Fruit fly (Drosophila melanogaster): Measurements from ENCODE around the gene CG32547.
A peak's percentile ranks its signal among the peaks of the same experiment; 100 is the strongest.

CG32547 gene

DNA sequence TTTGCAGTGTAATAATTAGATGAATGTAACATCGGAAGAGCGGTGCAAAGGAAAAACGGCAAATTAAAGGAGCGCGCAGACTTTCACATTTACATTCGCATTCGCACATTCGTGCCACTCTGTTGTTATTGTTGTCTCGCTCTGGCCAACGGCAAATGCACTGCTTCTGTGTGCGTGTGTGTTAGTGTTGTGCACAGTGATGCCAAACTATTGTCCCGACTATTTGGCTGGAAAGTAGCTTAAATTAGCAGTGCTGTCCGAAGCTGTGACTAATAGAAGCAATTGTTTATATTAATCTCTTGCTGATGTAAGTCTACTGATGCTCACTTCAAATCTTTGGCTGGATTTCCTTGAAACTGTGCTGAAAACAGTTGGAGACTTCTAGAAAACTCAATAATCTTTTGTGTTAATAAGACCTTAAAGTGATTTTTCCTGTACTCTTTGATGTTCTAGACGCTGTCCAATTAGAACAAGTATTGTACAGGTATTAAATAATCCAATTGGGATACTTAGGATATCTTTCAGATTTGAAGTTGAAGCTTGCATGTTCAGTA is 36.8 kb upstream of the CG32547 start (continued):
- TF ChIP-seq CG9817 (tag; optimal IDR thresholded peaks at IDR 0.05) (peak; percentile 15), sna (GFP tag; IDR thresholded peaks at IDR 0.05; ENCODE audit: partially characterized antibody) (no peak), yki (optimal IDR thresholded peaks at IDR 0.05) (no peak), dm (GFP tag; optimal IDR thresholded peaks at IDR 0.05) (no peak), shn (GFP tag; optimal IDR thresholded peaks at IDR 0.05) (peak; percentile 12), Hmx (GFP tag; optimal IDR thresholded peaks at IDR 0.05) (no peak), tx (GFP tag; optimal IDR thresholded peaks at IDR 0.05) (no peak), CG6272 (GFP tag; IDR thresholded peaks at IDR 0.05) (no peak), Stat92E (GFP tag; optimal IDR thresholded peaks at IDR 0.05) (no peak), aop (GFP tag; IDR thresholded peaks at IDR 0.05) (no peak), Nf-YC (tag; optimal IDR thresholded peaks at IDR 0.05) (peak; percentile 22), Taf1 (GFP tag; IDR thresholded peaks at IDR 0.05) (no peak), fd3F (GFP tag; optimal IDR thresholded peaks at IDR 0.05) (no peak), dysf (GFP tag; IDR thresholded peaks at IDR 0.05) (no peak), HLH54F (GFP tag; optimal IDR thresholded peaks at IDR 0.05) (peak; percentile 23), ham (GFP tag; IDR thresholded peaks at IDR 0.05) (no peak), CG13296 (GFP tag; optimal IDR thresholded peaks at IDR 0.05) (no peak), Spps (tag; optimal IDR thresholded peaks at IDR 0.05) (no peak), CG1024 (GFP tag; IDR thresholded peaks at IDR 0.05) (0 out of 2 replicates have a peak, but pooled peaks have one; percentile 12), NC2β (GFP tag; optimal IDR thresholded peaks at IDR 0.05) (no peak), pan (optimal IDR thresholded peaks at IDR 0.05) (no peak), pan (GFP tag; optimal IDR thresholded peaks at IDR 0.05 in 1 of 2, IDR thresholded peaks at IDR 0.05 in 1 of 2) (no peak), BEAF-32 (GFP tag; optimal IDR thresholded peaks at IDR 0.05) (no peak), HHEX (GFP tag; optimal IDR thresholded peaks at IDR 0.05) (no peak), CG4730 (GFP tag; IDR thresholded peaks at IDR 0.05) (no peak), kay (GFP tag; optimal IDR thresholded peaks at IDR 0.05) (peak; percentile 24), CG10147 (GFP tag; optimal IDR thresholded peaks at IDR 0.05) (no peak), seq (GFP tag; IDR thresholded peaks at IDR 0.05) (no peak), Dip2 (GFP tag; IDR thresholded peaks at IDR 0.05) (no peak), CG4328 (GFP tag; optimal IDR thresholded peaks at IDR 0.05) (no peak), corto (GFP tag; optimal IDR thresholded peaks at IDR 0.05) (no peak), lola (GFP tag; optimal IDR thresholded peaks at IDR 0.05) (peak in 1 of 3 experiments; percentile 19), CG10321 (GFP tag; IDR thresholded peaks at IDR 0.05) (peak; percentile 91), CG3407 (GFP tag; optimal IDR thresholded peaks at IDR 0.05) (no peak), CG11093 (GFP tag; IDR thresholded peaks at IDR 0.05) (no peak), Side (GFP tag; optimal IDR thresholded peaks at IDR 0.05) (peak; percentile 20), lab (GFP tag; optimal IDR thresholded peaks at IDR 0.05) (no peak), Six4 (GFP tag; optimal IDR thresholded peaks at IDR 0.05) (peak; percentile 20), lov (optimal IDR thresholded peaks at IDR 0.05) (no peak), lov (GFP tag; IDR thresholded peaks at IDR 0.05) (no peak), onecut (GFP tag; IDR thresholded peaks at IDR 0.05) (no peak), CG17361 (GFP tag; IDR thresholded peaks at IDR 0.05) (peak; percentile 34; the same call in 1 of the 3 replicates), nom (GFP tag; optimal IDR thresholded peaks at IDR 0.05) (no peak), CG18262 (tag; optimal IDR thresholded peaks at IDR 0.05) (peak; percentile 35), toy (GFP tag; IDR thresholded peaks at IDR 0.05) (no peak), zf30C (GFP tag; optimal IDR thresholded peaks at IDR 0.05) (peak; percentile 24), Rx (GFP tag; IDR thresholded peaks at IDR 0.05) (no peak), HmgD (GFP tag; optimal IDR thresholded peaks at IDR 0.05) (no peak), org-1 (GFP tag; optimal IDR thresholded peaks at IDR 0.05) (no peak), Lhr (GFP tag; optimal IDR thresholded peaks at IDR 0.05) (no peak), CG8924 (tag; optimal IDR thresholded peaks at IDR 0.05) (peak; percentile 25), CG13894 (tag; optimal IDR thresholded peaks at IDR 0.05) (no peak)

All from whole organism, embryonic.